Fruit fly (Drosophila melanogaster) whole organism, embryonic: Measurements from ENCODE around the gene CG17929.
A peak's percentile ranks its signal among the peaks of the same experiment; 100 is the strongest.

Experiments used
- Bdp1 ChIP-seq: fragments of 200-800 bp; sonication (Bioruptor generic); optimal IDR thresholded peaks from 3 replicates; lab custom pipeline; 2016; ENCODE audit warnings: missing biosample characterization, missing genetic modification characterization
- CG10274 ChIP-seq: fragments of 200-800 bp; sonication (Bioruptor generic); optimal IDR thresholded peaks from 3 replicates; lab custom pipeline; 2017; ENCODE audit warnings: missing biosample characterization, mild to moderate bottlenecking, missing genetic modification characterization
- CG14050 ChIP-seq: fragments of 200-800 bp; sonication (Bioruptor generic); IDR thresholded peaks from 3 replicates; pipeline ENCODE4 v1.3.6; 2022; ENCODE audit warnings: missing biosample characterization, missing genetic modification characterization
- CG16815 ChIP-seq: fragments of 200-800 bp; sonication (Bioruptor generic); optimal IDR thresholded peaks from 3 replicates; lab custom pipeline; 2017; ENCODE audit warnings: missing biosample characterization, mild to moderate bottlenecking, missing genetic modification characterization
- CG17612 ChIP-seq: fragments of 200-800 bp; sonication (Bioruptor generic); IDR thresholded peaks from 2 replicates; pipeline ENCODE4 v1.3.6; 2022; ENCODE audit warnings: missing biosample characterization, missing genetic modification characterization
- CG18476 ChIP-seq: fragments of 200-800 bp; sonication (Bioruptor generic); optimal IDR thresholded peaks from 2 replicates; lab custom pipeline; 2016; ENCODE audit warnings: missing biosample characterization, mild to moderate bottlenecking, missing genetic modification characterization
- CG31365 ChIP-seq: fragments of 200-800 bp; sonication (Bioruptor generic); optimal IDR thresholded peaks from 2 replicates; lab custom pipeline; 2018; ENCODE audit warnings: missing biosample characterization, mild to moderate bottlenecking, missing genetic modification characterization
- CG33557 ChIP-seq: fragments of 200-800 bp; sonication (Bioruptor generic); optimal IDR thresholded peaks from 2 replicates; lab custom pipeline; 2019; ENCODE audit warnings: missing biosample characterization, mild to moderate bottlenecking, missing genetic modification characterization, moderate library complexity
- CG3995 ChIP-seq: fragments of 200-800 bp; sonication (Bioruptor generic); optimal IDR thresholded peaks from 3 replicates; lab custom pipeline; 2016; ENCODE audit warnings: missing biosample characterization, missing genetic modification characterization
- CG6654 ChIP-seq: fragments of 200-800 bp; sonication (Bioruptor generic); optimal IDR thresholded peaks from 2 replicates; lab custom pipeline; 2017; ENCODE audit warnings: missing biosample characterization, mild to moderate bottlenecking, missing genetic modification characterization
- CG6683 ChIP-seq: fragments of 200-800 bp; sonication (Bioruptor generic); optimal IDR thresholded peaks from 2 replicates; lab custom pipeline; 2017; ENCODE audit warnings: missing biosample characterization, mild to moderate bottlenecking, missing genetic modification characterization, missing genetic modification reagents
- CG6791 ChIP-seq: fragments of 200-800 bp; sonication (Bioruptor generic); IDR thresholded peaks from 3 replicates; pipeline ENCODE4 v1.3.6; 2022; ENCODE audit warnings: missing biosample characterization, missing genetic modification characterization; ENCODE audit not compliant: partially characterized antibody
- CG7745 ChIP-seq: fragments of 200-800 bp; sonication (Bioruptor generic); optimal IDR thresholded peaks from 2 replicates; lab custom pipeline; 2018; ENCODE audit warnings: missing biosample characterization, mild to moderate bottlenecking, missing genetic modification characterization, moderate library complexity
- CG7839 ChIP-seq: fragments of 200-800 bp; sonication (Bioruptor generic); optimal IDR thresholded peaks from 3 replicates; lab custom pipeline; 2018; ENCODE audit warnings: missing biosample characterization, mild to moderate bottlenecking, missing genetic modification characterization, moderate library complexity
- Doc3 ChIP-seq: fragments of 200-800 bp; sonication (Bioruptor generic); IDR thresholded peaks from 3 replicates; pipeline ENCODE4 v1.3.6; 2022; ENCODE audit warnings: missing biosample characterization, missing genetic modification characterization; ENCODE audit not compliant: partially characterized antibody
- Dp ChIP-seq: fragments of 200-800 bp; sonication (Bioruptor generic); optimal IDR thresholded peaks from 2 replicates; lab custom pipeline; 2018; ENCODE audit warnings: missing biosample characterization, mild to moderate bottlenecking, missing genetic modification characterization, moderate library complexity
- Hey ChIP-seq: fragments of 200-800 bp; sonication (Bioruptor generic); optimal IDR thresholded peaks from 3 replicates; lab custom pipeline; 2018; ENCODE audit warnings: missing biosample characterization, mild to moderate bottlenecking, missing genetic modification characterization
- Myb ChIP-seq: fragments of 200-800 bp; sonication (Bioruptor generic); optimal IDR thresholded peaks from 2 replicates; lab custom pipeline; 2016; ENCODE audit warnings: missing biosample characterization, missing genetic modification characterization
- Pdp1 ChIP-seq, 2 experiments: fragments of 200-800 bp; sonication (Bioruptor generic); optimal IDR thresholded peaks; 3 replicates each; lab custom pipeline; 2016; ENCODE audit warnings: missing biosample characterization in 2 of 2, missing genetic modification characterization in 2 of 2, mild to moderate bottlenecking in 1 of 2, moderate library complexity in 1 of 2
- Sin3A ChIP-seq: fragments of >200 bp; optimal IDR thresholded peaks from 2 replicates; lab custom pipeline; 2018
- Sox102F ChIP-seq: fragments of 200-800 bp; sonication (Bioruptor generic); optimal IDR thresholded peaks from 2 replicates; lab custom pipeline; 2018; ENCODE audit warnings: missing biosample characterization, mild to moderate bottlenecking, missing genetic modification characterization, moderate library complexity
- Taf1 ChIP-seq: fragments of 200-800 bp; sonication (Bioruptor generic); IDR thresholded peaks from 2 replicates; pipeline ENCODE4 v1.3.6; 2022; ENCODE audit warnings: missing biosample characterization, missing genetic modification characterization
- ap ChIP-seq: fragments of 200-800 bp; sonication (Bioruptor generic); IDR thresholded peaks from 2 replicates; pipeline ENCODE4 v1.3.6; 2022; ENCODE audit warnings: missing biosample characterization, missing genetic modification characterization
- emc ChIP-seq: fragments of 200-800 bp; sonication (Bioruptor generic); optimal IDR thresholded peaks from 2 replicates; lab custom pipeline; 2016; ENCODE audit warnings: missing biosample characterization, missing genetic modification characterization
- eve ChIP-seq, 2 experiments: fragments of >200 bp; optimal IDR thresholded peaks; 2 replicates each; lab custom pipeline; 2017; ENCODE audit warnings: missing biosample characterization in 2 of 2, missing genetic modification characterization in 2 of 2
- exex ChIP-seq: fragments of 200-800 bp; sonication (Bioruptor generic); optimal IDR thresholded peaks from 4 replicates; lab custom pipeline; 2018; ENCODE audit warnings: missing biosample characterization, mild to moderate bottlenecking, missing genetic modification characterization, moderate library complexity
- fd3F ChIP-seq: fragments of 200-800 bp; sonication (Bioruptor generic); optimal IDR thresholded peaks from 2 replicates; lab custom pipeline; 2018; ENCODE audit warnings: missing biosample characterization, mild to moderate bottlenecking, missing genetic modification characterization, moderate library complexity
- fd64A ChIP-seq: fragments of 200-800 bp; sonication (Bioruptor generic); optimal IDR thresholded peaks from 3 replicates; lab custom pipeline; 2018; ENCODE audit warnings: missing biosample characterization, mild to moderate bottlenecking, missing genetic modification characterization
- gt ChIP-seq: fragments of 200-800 bp; sonication (Bioruptor generic); IDR thresholded peaks from 2 replicates; pipeline ENCODE4 v1.3.6; 2022; ENCODE audit warnings: missing biosample characterization, missing genetic modification characterization
- h ChIP-seq: fragments of >200 bp; optimal IDR thresholded peaks from 2 replicates; lab custom pipeline; 2017
- ham ChIP-seq: fragments of 200-800 bp; sonication (Bioruptor generic); IDR thresholded peaks from 2 replicates; pipeline ENCODE4 v1.3.6; 2022; ENCODE audit warnings: missing biosample characterization, missing genetic modification characterization
- jing ChIP-seq: fragments of 200-800 bp; sonication (Bioruptor generic); optimal IDR thresholded peaks from 2 replicates; lab custom pipeline; 2018; ENCODE audit warnings: missing biosample characterization, mild to moderate bottlenecking, missing genetic modification characterization
- lab ChIP-seq: fragments of 200-800 bp; sonication (Bioruptor generic); optimal IDR thresholded peaks from 3 replicates; lab custom pipeline; 2017; ENCODE audit warnings: missing biosample characterization, missing genetic modification characterization, mild to moderate bottlenecking, moderate library complexity, missing genetic modification reagents
- lbe ChIP-seq: fragments of 200-800 bp; sonication (Bioruptor generic); optimal IDR thresholded peaks from 2 replicates; lab custom pipeline; 2016; ENCODE audit warnings: missing biosample characterization, mild to moderate bottlenecking, missing genetic modification characterization
- lola ChIP-seq, 3 experiments: fragments of >200 bp in 2 of 3; fragments of 200-800 bp in 1 of 3; sonication (Bioruptor generic) in 1 of 3; optimal IDR thresholded peaks; 2 replicates each; lab custom pipeline; 2017 to 2019; ENCODE audit warnings: missing biosample characterization in 3 of 3, missing genetic modification characterization in 3 of 3, mild to moderate bottlenecking in 1 of 3, moderate library complexity in 1 of 3
- nom ChIP-seq: fragments of 200-800 bp; sonication (Bioruptor generic); optimal IDR thresholded peaks from 2 replicates; lab custom pipeline; 2017; ENCODE audit warnings: missing biosample characterization, missing genetic modification characterization, mild to moderate bottlenecking, moderate library complexity, missing genetic modification reagents
- odd ChIP-seq: fragments of 200-800 bp; sonication (Bioruptor generic); optimal IDR thresholded peaks from 2 replicates; lab custom pipeline; 2017; ENCODE audit warnings: missing biosample characterization, mild to moderate bottlenecking, missing genetic modification characterization
- pzg ChIP-seq: fragments of 200-800 bp; sonication (Bioruptor generic); optimal IDR thresholded peaks from 3 replicates; lab custom pipeline; 2018; ENCODE audit warnings: missing biosample characterization, mild to moderate bottlenecking, missing genetic modification characterization, moderate library complexity
- sens ChIP-seq: fragments of 200-800 bp; sonication (Bioruptor generic); peaks from one replicate; lab custom pipeline; 2016; ENCODE audit warnings: missing biosample characterization, missing genetic modification characterization
- seq ChIP-seq: fragments of 200-800 bp; sonication (Bioruptor generic); IDR thresholded peaks from 2 replicates; pipeline ENCODE4 v1.3.6; 2022; ENCODE audit warnings: missing biosample characterization, missing genetic modification characterization
- tx ChIP-seq: fragments of 200-800 bp; sonication (Bioruptor generic); optimal IDR thresholded peaks from 2 replicates; lab custom pipeline; 2016; ENCODE audit warnings: missing biosample characterization, missing genetic modification characterization
- unc-4 ChIP-seq: fragments of 200-800 bp; sonication (Bioruptor generic); IDR thresholded peaks from 2 replicates; pipeline ENCODE4 v1.3.6; 2022; ENCODE audit warnings: missing biosample characterization, missing genetic modification characterization; ENCODE audit not compliant: partially characterized antibody
- unpg ChIP-seq: fragments of 200-800 bp; sonication (Bioruptor generic); optimal IDR thresholded peaks from 3 replicates; lab custom pipeline; 2018; ENCODE audit warnings: missing biosample characterization, mild to moderate bottlenecking, missing genetic modification characterization, moderate library complexity

The CG17929 gene

dm6 chr3R:16316747-16317146, 8.5 kb upstream of the CG17929 start:
- TF ChIP-seq h (lab: Kevin White, UChicago) (no peak), CG6683 (no peak), Sox102F (GFP tag; lab: Kevin White, UChicago) (no peak), CG14050 (no peak), CG17612 (no peak), seq (GFP tag; lab: Robert Waterston, UW) (no peak), CG7839 (tag; lab: Kevin White, UChicago) (no peak), gt (GFP tag; lab: Robert Waterston, UW) (no peak), ap (no peak), lbe (GFP tag; lab: Kevin White, UChicago) (peak; percentile 24), unc-4 (GFP tag; lab: Robert Waterston, UW) (no peak), nom (peak; percentile 7), CG6654 (GFP tag; lab: Kevin White, UChicago) (no peak), odd (GFP tag; lab: Kevin White, UChicago) (no peak), lola (GFP tag; optimal IDR thresholded peaks at IDR 0.05; lab: Kevin White, UChicago) (no peak), pzg (GFP tag; lab: Kevin White, UChicago) (no peak)

dm6 chr3R:16321538-16321937, 3.8 kb upstream of the CG17929 start, which contains the start of gene CG44044:
Gene CG44044 (plus strand): TSS chr3R:16321838.
- TF ChIP-seq fd3F (GFP tag; lab: Kevin White, UChicago) (no peak), Bdp1 (peak; percentile 56), jing (GFP tag; lab: Kevin White, UChicago) (no peak), CG16815 (GFP tag; lab: Kevin White, UChicago) (no peak), CG18476 (GFP tag; lab: Kevin White, UChicago) (peak; percentile 37), sens (peak; percentile 9), CG7745 (no peak), Sin3A (lab: Kevin White, UChicago) (no peak), Taf1 (GFP tag; lab: Robert Waterston, UW) (no peak), Doc3 (GFP tag; lab: Robert Waterston, UW) (no peak), CG6791 (no peak)

dm6 chr3R:16323093-16323492, 2.2 kb upstream of the CG17929 start, which contains the start of gene CG6901:
Gene CG6901 (plus strand): TSS chr3R:16323415.
- TF ChIP-seq lab (GFP tag; lab: Kevin White, UChicago) (peak; percentile 76), Hey (tag; lab: Kevin White, UChicago) (no peak), sens (peak; percentile 2), Myb (GFP tag; lab: Kevin White, UChicago) (no peak), exex (tag; lab: Kevin White, UChicago) (peak; percentile 51), eve (GFP tag; optimal IDR thresholded peaks at IDR 0.05; lab: Kevin White, UChicago) (no peak), unpg (GFP tag; lab: Kevin White, UChicago) (no peak), CG31365 (tag; lab: Kevin White, UChicago) (no peak), tx (GFP tag; lab: Kevin White, UChicago) (no peak), CG33557 (GFP tag; lab: Kevin White, UChicago) (no peak)

dm6 chr3R:16327549-16327948, 2.3 kb downstream of the CG17929 start, which contains the start of gene CG17930:
Gene CG17930 (plus strand): TSS chr3R:16327849.
- TF ChIP-seq ham, result no peak
- no peak for TF ChIP-seq CG6654 (GFP tag; lab: Kevin White, UChicago)
- TF ChIP-seq lab (GFP tag; lab: Kevin White, UChicago), result peak; percentile 69
- TF ChIP-seq Pdp1 (GFP tag; optimal IDR thresholded peaks at IDR 0.05; lab: Kevin White, UChicago), result no peak
- TF ChIP-seq emc (GFP tag; lab: Kevin White, UChicago), result no peak
- TF ChIP-seq CG3995 (GFP tag; lab: Kevin White, UChicago), result peak; percentile 8
- TF ChIP-seq CG10274 (GFP tag; lab: Kevin White, UChicago), result no peak
- TF ChIP-seq fd64A (GFP tag; lab: Kevin White, UChicago), result no peak
- no peak for TF ChIP-seq Dp
